Fruit fly (Drosophila melanogaster): Measurements from ENCODE around the gene TORIP.
A peak's percentile ranks its signal among the peaks of the same experiment; 100 is the strongest.

TORIP gene

dm6 chr3L:19817807-19818531 is 13.1 kb upstream of the TORIP start, which contains the start of the genes Fibp and Deaf1 (continued):
- TF ChIP-seq lmd (GFP tag; IDR thresholded peaks at IDR 0.05) = peak; percentile 71; the same call in 1 of the 2 replicates
- no peak for TF ChIP-seq CG14965 (GFP tag; optimal IDR thresholded peaks at IDR 0.05; ENCODE audit: borderline replicate concordance)
- peak; percentile 94 for TF ChIP-seq sens (GFP tag)
- TF ChIP-seq Xrp1 (GFP tag; IDR thresholded peaks at IDR 0.05) = peak; percentile 61; the same call in 1 of the 2 replicates
- TF ChIP-seq ash1 (GFP tag; optimal IDR thresholded peaks at IDR 0.05) = no peak
- TF ChIP-seq bsh (GFP tag; optimal IDR thresholded peaks at IDR 0.05) = peak in 1 of 2 experiments; percentile 59
- TF ChIP-seq pan (optimal IDR thresholded peaks at IDR 0.05) = no peak
- peak in 1 of 2 experiments; percentile 46 for TF ChIP-seq pan (GFP tag; optimal IDR thresholded peaks at IDR 0.05 in 1 of 2, IDR thresholded peaks at IDR 0.05 in 1 of 2)
- TF ChIP-seq BtbVII (GFP tag; optimal IDR thresholded peaks at IDR 0.05) = peak; percentile 34
- peak; percentile 11 for TF ChIP-seq CG3838 (GFP tag; optimal IDR thresholded peaks at IDR 0.05)
- TF ChIP-seq seq (GFP tag; IDR thresholded peaks at IDR 0.05) = no peak; the same call in 1 of the 2 replicates
- no peak for TF ChIP-seq Tbp (GFP tag; optimal IDR thresholded peaks at IDR 0.05)
- TF ChIP-seq ase (GFP tag; IDR thresholded peaks at IDR 0.05) = peak; percentile 50; the same call in 1 of the 3 replicates
- TF ChIP-seq Ada2b (GFP tag; IDR thresholded peaks at IDR 0.05) = peak; percentile 47; the same call in 1 of the 2 replicates
- TF ChIP-seq esg (GFP tag; conservative IDR thresholded peaks at IDR 0.05) = peak; percentile 46
- TF ChIP-seq yki (optimal IDR thresholded peaks at IDR 0.05) = no peak

- TF ChIP-seq chinmo (GFP tag; IDR thresholded peaks at IDR 0.05; ENCODE audit: partially characterized antibody) (peak; percentile 81; the same call in 1 of the 4 replicates), CG10321 (GFP tag; IDR thresholded peaks at IDR 0.05) (no peak), CG7786 (GFP tag; optimal IDR thresholded peaks at IDR 0.05) (no peak), CG1832 (GFP tag; optimal IDR thresholded peaks at IDR 0.05) (no peak), scrt (GFP tag; optimal IDR thresholded peaks at IDR 0.05) (peak; percentile 85), CG15601 (tag; optimal IDR thresholded peaks at IDR 0.05) (no peak), CG9797 (GFP tag; optimal IDR thresholded peaks at IDR 0.05) (peak; percentile 62), aop (GFP tag; IDR thresholded peaks at IDR 0.05) (no peak), unc-4 (GFP tag; IDR thresholded peaks at IDR 0.05; ENCODE audit: partially characterized antibody) (no peak), pum (GFP tag; optimal IDR thresholded peaks at IDR 0.05) (no peak), CG15514 (GFP tag; optimal IDR thresholded peaks at IDR 0.05) (peak; percentile 84), YL-1 (GFP tag; optimal IDR thresholded peaks at IDR 0.05) (peak; percentile 32), fd102C (GFP tag; optimal IDR thresholded peaks at IDR 0.05) (no peak), cg (GFP tag; optimal IDR thresholded peaks at IDR 0.05) (peak; percentile 77), rib (GFP tag; IDR thresholded peaks at IDR 0.05) (no peak), pho (GFP tag; optimal IDR thresholded peaks at IDR 0.05) (no peak), CG12299 (tag; optimal IDR thresholded peaks at IDR 0.05) (no peak), Dp (GFP tag; optimal IDR thresholded peaks at IDR 0.05) (peak; percentile 91), CG15073 (GFP tag; optimal IDR thresholded peaks at IDR 0.05) (no peak), trh (GFP tag; optimal IDR thresholded peaks at IDR 0.05) (no peak), schlank (tag; optimal IDR thresholded peaks at IDR 0.05) (no peak), amos (GFP tag; IDR thresholded peaks at IDR 0.05; ENCODE audit: partially characterized antibody) (no peak; the same call in 1 of the 2 replicates), CG1529 (GFP tag; optimal IDR thresholded peaks at IDR 0.05) (no peak), cas (GFP tag; IDR thresholded peaks at IDR 0.05) (no peak), CG8089 (GFP tag; optimal IDR thresholded peaks at IDR 0.05) (no peak), Oli (tag; optimal IDR thresholded peaks at IDR 0.05) (no peak), CG5180 (GFP tag; optimal IDR thresholded peaks at IDR 0.05) (peak; percentile 21), repo (GFP tag; optimal IDR thresholded peaks at IDR 0.05) (no peak), zfh1 (GFP tag; IDR thresholded peaks at IDR 0.05) (0 out of 3 replicates have a peak, but pooled peaks have one; percentile 11), stwl (tag; optimal IDR thresholded peaks at IDR 0.05) (peak; percentile 17), Poxn (GFP tag; IDR thresholded peaks at IDR 0.05) (no peak), bbx (GFP tag; IDR thresholded peaks at IDR 0.05; ENCODE audit: partially characterized antibody) (no peak)
Measured at dm6 chr3L:19815472-19816150, 10.7 kb upstream of the TORIP start, which contains the start of gene cyc. TSS of gene cyc (minus strand) at chr3L:19815938.
